Worm (Caenorhabditis elegans): Measurements from ENCODE around the gene Y48B6A.1.
A peak's percentile ranks its signal among the peaks of the same experiment; 100 is the strongest.

Gene Y48B6A.1

ce11 chrII:14102112-14102511 is 52.1 kb downstream of the Y48B6A.1 start:
- TF ChIP-seq nhr-11 (tag; optimal IDR thresholded peaks at IDR 0.05) (no peak), lin-39 (tag; optimal IDR thresholded peaks at IDR 0.05) (no peak), fos-1 (tag; optimal IDR thresholded peaks at IDR 0.05) (no peak), elt-2 (tag; optimal IDR thresholded peaks at IDR 0.05) (no peak), mml-1 (tag; optimal IDR thresholded peaks at IDR 0.05) (no peak), lsy-12 (tag; optimal IDR thresholded peaks at IDR 0.05) (no peak), elt-3 (tag; optimal IDR thresholded peaks at IDR 0.05) (no peak), nhr-77 (tag; optimal IDR thresholded peaks at IDR 0.05) (no peak), pha-4 (tag; optimal IDR thresholded peaks at IDR 0.05) (no peak), jun-1 (tag; optimal IDR thresholded peaks at IDR 0.05) (no peak), ceh-28 (tag; optimal IDR thresholded peaks at IDR 0.05) (peak; percentile 23), fkh-2 (tag; optimal IDR thresholded peaks at IDR 0.05) (no peak), mdl-1 (tag; optimal IDR thresholded peaks at IDR 0.05) (no peak), tbx-2 (tag; optimal IDR thresholded peaks at IDR 0.05) (no peak), nhr-28 (tag; optimal IDR thresholded peaks at IDR 0.05) (no peak), nhr-23 (tag; optimal IDR thresholded peaks at IDR 0.05) (no peak), ceh-16 (tag; optimal IDR thresholded peaks at IDR 0.05) (no peak), hmg-11 (tag; optimal IDR thresholded peaks at IDR 0.05) (peak; percentile 18), nfya-1 (tag; optimal IDR thresholded peaks at IDR 0.05; ENCODE audit: insufficient read depth) (peak; percentile 34)

All from whole organism, L3 larva.